Fruit fly (Drosophila melanogaster) whole organism: ENCODE results near the gene UbcE2H.

Source experiments
- CG8478 ChIP-seq: fragments of >200 bp; optimal IDR thresholded peaks from 2 replicates; lab custom pipeline; 2018; ENCODE audit warnings: inconsistent platforms
- Dll ChIP-seq: fragments of >200 bp; optimal IDR thresholded peaks from 2 replicates; lab custom pipeline; 2017
- EcR ChIP-seq, 2 experiments: fragments of >200 bp; optimal IDR thresholded peaks; 2 replicates each; lab custom pipeline; 2017; ENCODE audit warnings: missing biosample characterization in 2 of 2, missing genetic modification characterization in 2 of 2, missing genetic modification reagents in 2 of 2
- pan ChIP-seq: fragments of >200 bp; optimal IDR thresholded peaks from 2 replicates; lab custom pipeline; 2017
- psq ChIP-seq: fragments of >200 bp; optimal IDR thresholded peaks from 2 replicates; lab custom pipeline; 2017
- usp ChIP-seq: fragments of >200 bp; optimal IDR thresholded peaks from 2 replicates; lab custom pipeline; 2017; ENCODE audit warnings: missing biosample characterization, missing genetic modification characterization, mixed read lengths

UbcE2H gene

dm6 chrX:8081427-8082185, 12.3 kb downstream of the UbcE2H start, which contains the start of gene Ldsdh1:
Ldsdh1 (minus strand) TSS chrX:8081605.
- TF ChIP-seq Dll (lab: Kevin White, UChicago) (no peak), CG8478 (lab: Kevin White, UChicago) (no peak), psq (lab: Kevin White, UChicago) (no peak), pan (lab: Kevin White, UChicago) (no peak), usp (GFP tag; lab: Kevin White, UChicago) (no peak), EcR (GFP tag; optimal IDR thresholded peaks at IDR 0.05; lab: Kevin White, UChicago) (no peak)

- TF ChIP-seq usp (GFP tag; lab: Kevin White, UChicago): no peak
- no peak for TF ChIP-seq CG8478 (lab: Kevin White, UChicago)
- no peak for TF ChIP-seq EcR (GFP tag; optimal IDR thresholded peaks at IDR 0.05; lab: Kevin White, UChicago)
These were observed 13.7 kb downstream of the UbcE2H start for dm6 chrX:8080174-8080573.

- TF ChIP-seq psq (lab: Kevin White, UChicago) (no peak), pan (lab: Kevin White, UChicago) (no peak), Dll (lab: Kevin White, UChicago) (no peak), EcR (GFP tag; optimal IDR thresholded peaks at IDR 0.05; lab: Kevin White, UChicago) (no peak), CG8478 (lab: Kevin White, UChicago) (no peak), usp (GFP tag; lab: Kevin White, UChicago) (no peak)
These were observed 18.4 kb downstream of the UbcE2H start, which contains the start of the genes Upf2 and CG1571 for dm6 chrX:8075300-8075927. Upf2 (minus strand) TSS chrX:8075466. CG1571 (plus strand) TSS chrX:8075877.

- no peak for TF ChIP-seq EcR (GFP tag; optimal IDR thresholded peaks at IDR 0.05; lab: Kevin White, UChicago)
- no peak for TF ChIP-seq Dll (lab: Kevin White, UChicago)
- no peak for TF ChIP-seq psq (lab: Kevin White, UChicago)
- no peak for TF ChIP-seq pan (lab: Kevin White, UChicago)
- no peak for TF ChIP-seq usp (GFP tag; lab: Kevin White, UChicago)
- no peak for TF ChIP-seq CG8478 (lab: Kevin White, UChicago)
These were observed 30.6 kb downstream of the UbcE2H start for dm6 chrX:8063223-8063674.

dm6 chrX:8062180-8062480, 31.7 kb downstream of the UbcE2H start:
- TF ChIP-seq CG8478 (lab: Kevin White, UChicago) (no peak), EcR (GFP tag; optimal IDR thresholded peaks at IDR 0.05; lab: Kevin White, UChicago) (no peak), psq (lab: Kevin White, UChicago) (no peak), usp (GFP tag; lab: Kevin White, UChicago) (no peak)

- TF ChIP-seq psq (lab: Kevin White, UChicago) (no peak), EcR (GFP tag; optimal IDR thresholded peaks at IDR 0.05; lab: Kevin White, UChicago) (no peak), usp (GFP tag; lab: Kevin White, UChicago) (no peak), CG8478 (lab: Kevin White, UChicago) (no peak), pan (lab: Kevin White, UChicago) (no peak), Dll (lab: Kevin White, UChicago) (no peak)
These were observed 32.3 kb downstream of the UbcE2H start, which contains the start of gene mys for dm6 chrX:8061392-8062179. mys (plus strand) TSS chrX:8061645.

dm6 chrX:8060921-8061270, 33.0 kb downstream of the UbcE2H start:
- TF ChIP-seq EcR (GFP tag; optimal IDR thresholded peaks at IDR 0.05; lab: Kevin White, UChicago) (no peak), CG8478 (lab: Kevin White, UChicago) (peak; percentile 98), Dll (lab: Kevin White, UChicago) (peak; percentile 92)

dm6 chrX:8060148-8060920, 33.5 kb downstream of the UbcE2H start:
- TF ChIP-seq CG8478 (lab: Kevin White, UChicago) (no peak), psq (lab: Kevin White, UChicago) (no peak), usp (GFP tag; lab: Kevin White, UChicago) (no peak), EcR (GFP tag; optimal IDR thresholded peaks at IDR 0.05; lab: Kevin White, UChicago) (no peak)

dm6 chrX:8059629-8060028, 34.2 kb downstream of the UbcE2H start:
- TF ChIP-seq Dll (lab: Kevin White, UChicago) (no peak), CG8478 (lab: Kevin White, UChicago) (no peak), usp (GFP tag; lab: Kevin White, UChicago) (no peak), pan (lab: Kevin White, UChicago) (no peak), psq (lab: Kevin White, UChicago) (no peak), EcR (GFP tag; optimal IDR thresholded peaks at IDR 0.05; lab: Kevin White, UChicago) (no peak)

dm6 chrX:8058446-8058900, 35.4 kb downstream of the UbcE2H start:
- TF ChIP-seq usp (GFP tag; lab: Kevin White, UChicago): no peak
- peak; percentile 59 for TF ChIP-seq Dll (lab: Kevin White, UChicago)
- no peak for TF ChIP-seq EcR (GFP tag; optimal IDR thresholded peaks at IDR 0.05; lab: Kevin White, UChicago)
- peak; percentile 55 for TF ChIP-seq CG8478 (lab: Kevin White, UChicago)
